Fruit fly (Drosophila melanogaster) whole organism, prepupa: Measurements from ENCODE around the gene Tim9b.
A peak's percentile ranks its signal among the peaks of the same experiment; 100 is the strongest.

Experiments used
- Blimp-1 ChIP-seq: fragments of 200-800 bp; sonication (Bioruptor generic); optimal IDR thresholded peaks from 3 replicates; lab custom pipeline; 2017; ENCODE audit warnings: missing biosample characterization, missing genetic modification characterization, mild to moderate bottlenecking, moderate library complexity, missing genetic modification reagents
- CG11902 ChIP-seq: fragments of 200-800 bp; sonication (Bioruptor generic); optimal IDR thresholded peaks from 3 replicates; lab custom pipeline; 2016; ENCODE audit warnings: missing biosample characterization, missing genetic modification characterization
- CG15336 ChIP-seq: fragments of 200-800 bp; sonication (Bioruptor generic); IDR thresholded peaks from 2 replicates; pipeline ENCODE4 v1.3.6; 2022; ENCODE audit warnings: missing biosample characterization, missing genetic modification characterization
- CG1621 ChIP-seq: fragments of 200-800 bp; sonication (Bioruptor generic); optimal IDR thresholded peaks from 3 replicates; lab custom pipeline; 2018; ENCODE audit warnings: missing biosample characterization, mild to moderate bottlenecking, missing genetic modification characterization
- CG16779 ChIP-seq: fragments of 200-800 bp; sonication (Bioruptor generic); optimal IDR thresholded peaks from 3 replicates; lab custom pipeline; 2017; ENCODE audit warnings: missing biosample characterization, mild to moderate bottlenecking, missing genetic modification characterization
- CG3032 ChIP-seq: fragments of 200-800 bp; optimal IDR thresholded peaks from 2 replicates; lab custom pipeline; 2019; ENCODE audit warnings: missing biosample characterization, mild to moderate bottlenecking, missing genetic modification characterization, moderate library complexity
- CG31627 ChIP-seq: fragments of 200-800 bp; sonication (Bioruptor generic); optimal IDR thresholded peaks from 3 replicates; lab custom pipeline; 2016; ENCODE audit warnings: missing biosample characterization, missing genetic modification characterization
- CG32006 ChIP-seq: fragments of 200-800 bp; sonication (Bioruptor generic); optimal IDR thresholded peaks from 3 replicates; lab custom pipeline; 2017; ENCODE audit warnings: missing biosample characterization, mild to moderate bottlenecking, missing genetic modification characterization
- CG4318 ChIP-seq: fragments of 200-800 bp; sonication (Bioruptor generic); optimal IDR thresholded peaks from 3 replicates; lab custom pipeline; 2017; ENCODE audit warnings: missing biosample characterization, mild to moderate bottlenecking, missing genetic modification characterization
- CG6163 ChIP-seq: fragments of 200-800 bp; sonication (Bioruptor generic); IDR thresholded peaks from 3 replicates; pipeline ENCODE4 v1.3.6; 2022; ENCODE audit warnings: missing biosample characterization, missing genetic modification characterization
- CG6792 ChIP-seq: fragments of 200-800 bp; sonication (Bioruptor generic); optimal IDR thresholded peaks from 3 replicates; lab custom pipeline; 2016; ENCODE audit warnings: missing biosample characterization, missing genetic modification characterization
- CG6808 ChIP-seq: fragments of 200-800 bp; sonication (Bioruptor generic); optimal IDR thresholded peaks from 3 replicates; lab custom pipeline; 2017; ENCODE audit warnings: missing biosample characterization, missing genetic modification characterization, mild to moderate bottlenecking, moderate library complexity, missing genetic modification reagents
- CG8119 ChIP-seq: fragments of 200-800 bp; sonication (Bioruptor generic); IDR thresholded peaks from 3 replicates; pipeline ENCODE4 v1.3.6; 2022; ENCODE audit warnings: missing biosample characterization, missing genetic modification characterization
- CG9139 ChIP-seq: fragments of 200-800 bp; sonication (Bioruptor generic); optimal IDR thresholded peaks from 3 replicates; lab custom pipeline; 2017; ENCODE audit warnings: missing biosample characterization, mild to moderate bottlenecking, missing genetic modification characterization
- Eip75B ChIP-seq: fragments of 200-800 bp; sonication (Bioruptor generic); optimal IDR thresholded peaks from 3 replicates; lab custom pipeline; 2016; ENCODE audit warnings: missing biosample characterization, missing genetic modification characterization
- Eip78C ChIP-seq: fragments of 200-800 bp; sonication (Bioruptor generic); peaks from one replicate; lab custom pipeline; 2016; ENCODE audit warnings: missing biosample characterization, missing genetic modification characterization
- Eip93F ChIP-seq: fragments of 200-800 bp; sonication (Bioruptor generic); optimal IDR thresholded peaks from 2 replicates; lab custom pipeline; 2016; ENCODE audit warnings: missing biosample characterization, mild to moderate bottlenecking, missing genetic modification characterization
- Gug ChIP-seq: fragments of 200-800 bp; sonication (Bioruptor generic); IDR thresholded peaks from 2 replicates; pipeline ENCODE4 v1.3.6; 2022; ENCODE audit warnings: missing biosample characterization, missing genetic modification characterization
- Hr38 ChIP-seq: sonication (Bioruptor generic); optimal IDR thresholded peaks from 2 replicates; lab custom pipeline; 2016; ENCODE audit warnings: missing biosample characterization, missing genetic modification characterization
- Sox14 ChIP-seq: fragments of 200-800 bp; sonication (Bioruptor generic); optimal IDR thresholded peaks from 3 replicates; lab custom pipeline; 2016; ENCODE audit warnings: missing biosample characterization, missing genetic modification characterization
- achi ChIP-seq: fragments of 200-800 bp; sonication (Bioruptor generic); optimal IDR thresholded peaks from 3 replicates; lab custom pipeline; 2016; ENCODE audit warnings: missing biosample characterization, missing genetic modification characterization
- cyc ChIP-seq: fragments of 200-800 bp; sonication (Bioruptor generic); optimal IDR thresholded peaks from 3 replicates; lab custom pipeline; 2016; ENCODE audit warnings: missing biosample characterization, missing genetic modification characterization
- dsx ChIP-seq: fragments of 200-800 bp; optimal IDR thresholded peaks from 3 replicates; lab custom pipeline; 2019; ENCODE audit warnings: missing biosample characterization, mild to moderate bottlenecking, missing genetic modification characterization, moderate library complexity; ENCODE audit not compliant: poor library complexity, severe bottlenecking
- eg ChIP-seq: fragments of 200-800 bp; sonication (Bioruptor generic); IDR thresholded peaks from 3 replicates; pipeline ENCODE4 v1.3.6; 2022; ENCODE audit warnings: missing biosample characterization, missing genetic modification characterization
- esn ChIP-seq: fragments of 200-800 bp; sonication (Bioruptor generic); optimal IDR thresholded peaks from 2 replicates; lab custom pipeline; 2016; ENCODE audit warnings: missing biosample characterization, mild to moderate bottlenecking, missing genetic modification characterization, moderate library complexity
- fkh ChIP-seq: fragments of 200-800 bp; sonication (Bioruptor generic); optimal IDR thresholded peaks from 3 replicates; lab custom pipeline; 2017; ENCODE audit warnings: missing biosample characterization, mild to moderate bottlenecking, missing genetic modification characterization, moderate library complexity
- lz ChIP-seq: fragments of 200-800 bp; sonication (Bioruptor generic); optimal IDR thresholded peaks from 3 replicates; lab custom pipeline; 2016; ENCODE audit warnings: missing biosample characterization, missing genetic modification characterization
- salr ChIP-seq, 2 experiments: fragments of 200-800 bp; sonication (Bioruptor generic); optimal IDR thresholded peaks; 3 replicates each; lab custom pipeline; 2016 to 2018; ENCODE audit warnings: missing biosample characterization in 2 of 2, missing genetic modification characterization in 2 of 2, mild to moderate bottlenecking in 1 of 2
- spab ChIP-seq: fragments of 200-800 bp; sonication (Bioruptor generic); optimal IDR thresholded peaks from 2 replicates; lab custom pipeline; 2017; ENCODE audit warnings: missing biosample characterization, mild to moderate bottlenecking, missing genetic modification characterization, missing genetic modification reagents
- ss ChIP-seq, 2 experiments: fragments of 200-800 bp; sonication (Bioruptor generic); optimal IDR thresholded peaks; 2 replicates in 1 of 2; 3 replicates in 1 of 2; lab custom pipeline; 2017 to 2018; ENCODE audit warnings: mild to moderate bottlenecking in 2 of 2, missing biosample characterization in 2 of 2, missing genetic modification characterization in 2 of 2, moderate library complexity in 1 of 2

Gene Tim9b

dm6 chrX:19642819-19643504, 24.6 kb upstream of the Tim9b start, which contains the start of the genes CG12237 and Sec61gamma:
TSS of gene CG12237 (minus strand) at chrX:19642869.
TSS of gene Sec61gamma (plus strand) at chrX:19643327.
- TF ChIP-seq CG32006 (GFP tag; lab: Kevin White, UChicago) = no peak
- TF ChIP-seq Blimp-1 (GFP tag; lab: Kevin White, UChicago) = no peak
- TF ChIP-seq CG15336 (GFP tag; lab: Robert Waterston, UW) = no peak
- no peak for TF ChIP-seq CG11902 (GFP tag; lab: Kevin White, UChicago)
- no peak for TF ChIP-seq CG16779
- no peak for TF ChIP-seq esn (GFP tag; lab: Kevin White, UChicago)
- TF ChIP-seq dsx = no peak
- TF ChIP-seq eg (GFP tag; lab: Robert Waterston, UW) = 0 out of 3 replicates have a peak, but pooled peaks have one; percentile 8
- peak; percentile 100 for TF ChIP-seq achi (GFP tag; lab: Kevin White, UChicago)
- TF ChIP-seq spab = no peak
- no peak for TF ChIP-seq cyc (GFP tag; lab: Kevin White, UChicago)
- TF ChIP-seq CG9139 (GFP tag; lab: Kevin White, UChicago) = no peak
- peak; percentile 61 for TF ChIP-seq Sox14
- TF ChIP-seq Eip75B (GFP tag; lab: Kevin White, UChicago) = no peak
- TF ChIP-seq CG31627 (GFP tag; lab: Kevin White, UChicago) = peak; percentile 21
- peak; percentile 34; the same call in 1 of the 3 replicates for TF ChIP-seq CG6163 (GFP tag; lab: Robert Waterston, UW)
- no peak for TF ChIP-seq CG8119 (GFP tag; lab: Robert Waterston, UW)
- TF ChIP-seq Eip93F (GFP tag; lab: Kevin White, UChicago) = no peak
- TF ChIP-seq CG6792 = no peak
- TF ChIP-seq Gug (GFP tag; lab: Robert Waterston, UW) = no peak
- TF ChIP-seq Eip78C (GFP tag; lab: Kevin White, UChicago) = peak; percentile 68
- peak; percentile 3 for TF ChIP-seq CG1621 (tag; lab: Kevin White, UChicago)
- TF ChIP-seq CG4318 (GFP tag; lab: Kevin White, UChicago) = no peak
- TF ChIP-seq CG6808 (GFP tag; lab: Kevin White, UChicago) = no peak
- no peak for TF ChIP-seq ss (GFP tag; optimal IDR thresholded peaks at IDR 0.05; lab: Kevin White, UChicago)

dm6 chrX:19640707-19641248, 22.4 kb upstream of the Tim9b start:
- TF ChIP-seq CG31627 (GFP tag; lab: Kevin White, UChicago) = no peak
- TF ChIP-seq Hr38 (GFP tag; lab: Kevin White, UChicago) = no peak
- no peak for TF ChIP-seq achi (GFP tag; lab: Kevin White, UChicago)
- TF ChIP-seq lz = no peak
- no peak for TF ChIP-seq CG3032
- peak; percentile 68 for TF ChIP-seq Eip78C (GFP tag; lab: Kevin White, UChicago)
- no peak for TF ChIP-seq Sox14
- no peak for TF ChIP-seq salr (GFP tag; optimal IDR thresholded peaks at IDR 0.05; lab: Kevin White, UChicago)
- peak in 1 of 2 experiments; percentile 20 for TF ChIP-seq ss (GFP tag; optimal IDR thresholded peaks at IDR 0.05; lab: Kevin White, UChicago)

- peak in 1 of 2 experiments; percentile 12 for TF ChIP-seq ss (GFP tag; optimal IDR thresholded peaks at IDR 0.05; lab: Kevin White, UChicago)
- peak; percentile 68 for TF ChIP-seq Eip78C (GFP tag; lab: Kevin White, UChicago)
- TF ChIP-seq CG3032 = no peak
- TF ChIP-seq fkh = peak; percentile 90
Observed at dm6 chrX:19638328-19638940, 20.1 kb upstream of the Tim9b start, which contains the start of gene Rcd-1. TSS of gene Rcd-1 (plus strand) at chrX:19638767.
